Fruit fly (Drosophila melanogaster) whole organism, wandering third instar larva: ENCODE data around the gene CG31807.

ENCODE experiments used
- Dfd ChIP-seq: fragments of >200 bp; optimal IDR thresholded peaks from 2 replicates; lab custom pipeline; 2017; ENCODE audit warnings: missing biosample characterization, missing genetic modification characterization
- Hr78 ChIP-seq: fragments of >200 bp; optimal IDR thresholded peaks from 2 replicates; lab custom pipeline; 2017; ENCODE audit warnings: missing biosample characterization, missing genetic modification characterization
- lola ChIP-seq: fragments of >200 bp; optimal IDR thresholded peaks from 2 replicates; lab custom pipeline; 2017; ENCODE audit warnings: missing biosample characterization, missing genetic modification characterization

- TF ChIP-seq Hr78 (GFP tag; lab: Kevin White, UChicago): no peak
- no peak for TF ChIP-seq Dfd
- TF ChIP-seq lola (GFP tag; lab: Kevin White, UChicago): no peak
Observed at dm6 chr2L:16645479-16646302, 38.1 kb downstream of the CG31807 start.
